Worm (Caenorhabditis elegans) whole organism, young adult: ENCODE data around the gene zig-8.

ENCODE experiments used
- B0261.1 ChIP-seq: sonication (generic microtip); optimal IDR thresholded peaks from 2 replicates; lab custom pipeline; 2016; ENCODE audit warnings: mild to moderate bottlenecking, missing genetic modification characterization, moderate library complexity, missing compliant biosample characterization
- T26A5.8 ChIP-seq: sonication (generic microtip); optimal IDR thresholded peaks from 2 replicates; lab custom pipeline; 2016; ENCODE audit warnings: missing genetic modification characterization, missing compliant biosample characterization
- Y53G8AR.9 ChIP-seq: fragments of 200-800 bp; sonication (Bioruptor generic); conservative IDR thresholded peaks from 2 replicates; pipeline ENCODE4 v1.3.6; 2022; ENCODE audit warnings: missing genetic modification reagents, missing genetic modification characterization, missing compliant biosample characterization
- egl-18 ChIP-seq: fragments of 200-800 bp; sonication (Bioruptor generic); IDR thresholded peaks from 2 replicates; pipeline ENCODE4 v1.3.6; 2022; ENCODE audit warnings: missing genetic modification reagents, missing genetic modification characterization, missing compliant biosample characterization
- egrh-3 ChIP-seq: fragments of 200-800 bp; sonication (Bioruptor generic); IDR thresholded peaks from 2 replicates; pipeline ENCODE4 v1.3.6; 2022; ENCODE audit warnings: missing genetic modification reagents, missing genetic modification characterization, missing compliant biosample characterization
- ets-4 ChIP-seq: fragments of 200-800 bp; sonication (Bioruptor generic); optimal IDR thresholded peaks from 2 replicates; lab custom pipeline; 2018; ENCODE audit warnings: mild to moderate bottlenecking, missing genetic modification characterization, missing compliant biosample characterization
- somi-1 ChIP-seq: fragments of 200-800 bp; sonication (Bioruptor generic); optimal IDR thresholded peaks from 2 replicates; lab custom pipeline; 2018; ENCODE audit warnings: mild to moderate bottlenecking, missing genetic modification characterization, missing compliant biosample characterization

- TF ChIP-seq T26A5.8 (tag; lab: Kevin White, UChicago) (no peak), egl-18 (GFP tag; lab: Robert Waterston, UW) (no peak), B0261.1 (tag; lab: Kevin White, UChicago) (no peak), ets-4 (GFP tag; lab: Kevin White, UChicago) (no peak), somi-1 (GFP tag; lab: Kevin White, UChicago) (no peak), Y53G8AR.9 (no peak), egrh-3 (no peak)
Observed at ce11 chrIII:13123440-13123839, 3.8 kb downstream of the zig-8 start.
